Fruit fly (Drosophila melanogaster) whole organism, embryonic: Measurements from ENCODE around the gene UBL3.

Experiments
- Atf3 ChIP-seq: fragments of 200-800 bp; sonication (Bioruptor generic); optimal IDR thresholded peaks from 3 replicates; lab custom pipeline; 2016; ENCODE audit warnings: missing biosample characterization, missing genetic modification characterization
- Atf6 ChIP-seq: fragments of 200-800 bp; sonication (Bioruptor generic); IDR thresholded peaks from 2 replicates; pipeline ENCODE4 v1.3.6; 2022; ENCODE audit warnings: missing biosample characterization, missing genetic modification characterization
- B-H2 ChIP-seq: fragments of 200-800 bp; sonication (Bioruptor generic); optimal IDR thresholded peaks from 2 replicates; lab custom pipeline; 2018; ENCODE audit warnings: missing biosample characterization, mild to moderate bottlenecking, missing genetic modification characterization
- BEAF-32 ChIP-seq: fragments of 200-800 bp; sonication (Bioruptor generic); optimal IDR thresholded peaks from 3 replicates; lab custom pipeline; 2017; ENCODE audit warnings: missing biosample characterization, missing genetic modification characterization, mild to moderate bottlenecking, moderate library complexity, missing genetic modification reagents
- CG11696 ChIP-seq: fragments of 200-800 bp; sonication (Bioruptor generic); IDR thresholded peaks from 2 replicates; pipeline ENCODE4 v1.3.6; 2022; ENCODE audit warnings: missing biosample characterization, missing genetic modification characterization
- CG12219 ChIP-seq: fragments of 200-800 bp; sonication (Bioruptor generic); optimal IDR thresholded peaks from 3 replicates; lab custom pipeline; 2018; ENCODE audit warnings: missing biosample characterization, mild to moderate bottlenecking, missing genetic modification characterization
- CG1233 ChIP-seq: fragments of 200-800 bp; sonication (Bioruptor generic); optimal IDR thresholded peaks from 4 replicates; lab custom pipeline; 2018; ENCODE audit warnings: missing biosample characterization, mild to moderate bottlenecking, missing genetic modification characterization
- CG14441 ChIP-seq: fragments of 200-800 bp; sonication (Bioruptor generic); IDR thresholded peaks from 2 replicates; pipeline ENCODE4 v1.3.6; 2022; ENCODE audit warnings: missing biosample characterization, missing genetic modification characterization
- CG14860 ChIP-seq: fragments of 200-800 bp; sonication (Bioruptor generic); IDR thresholded peaks from 3 replicates; pipeline ENCODE4 v1.3.6; 2022; ENCODE audit warnings: missing biosample characterization, missing genetic modification characterization; ENCODE audit not compliant: partially characterized antibody
- CG16779 ChIP-seq: fragments of 200-800 bp; sonication (Bioruptor generic); IDR thresholded peaks from 2 replicates; pipeline ENCODE4 v1.3.6; 2022; ENCODE audit warnings: missing biosample characterization, missing genetic modification characterization
- CG2116 ChIP-seq: fragments of 200-800 bp; sonication (Bioruptor generic); optimal IDR thresholded peaks from 3 replicates; lab custom pipeline; 2018; ENCODE audit warnings: missing biosample characterization, mild to moderate bottlenecking, missing genetic modification characterization
- CG33557 ChIP-seq: fragments of 200-800 bp; sonication (Bioruptor generic); optimal IDR thresholded peaks from 2 replicates; lab custom pipeline; 2019; ENCODE audit warnings: missing biosample characterization, mild to moderate bottlenecking, missing genetic modification characterization, moderate library complexity
- CG34376 ChIP-seq: fragments of 200-800 bp; sonication (Bioruptor generic); optimal IDR thresholded peaks from 2 replicates; lab custom pipeline; 2018; ENCODE audit warnings: missing biosample characterization, mild to moderate bottlenecking, missing genetic modification characterization
- CG4360 ChIP-seq: fragments of 200-800 bp; sonication (Bioruptor generic); IDR thresholded peaks from 2 replicates; pipeline ENCODE4 v1.3.6; 2022; ENCODE audit warnings: missing biosample characterization, missing genetic modification characterization
- CG4707 ChIP-seq: fragments of 200-800 bp; sonication (Bioruptor generic); optimal IDR thresholded peaks from 2 replicates; lab custom pipeline; 2018; ENCODE audit warnings: missing biosample characterization, mild to moderate bottlenecking, missing genetic modification characterization, moderate library complexity
- CG6175 ChIP-seq: fragments of 200-800 bp; sonication (Bioruptor generic); IDR thresholded peaks from 3 replicates; pipeline ENCODE4 v1.3.6; 2022; ENCODE audit warnings: missing biosample characterization, missing genetic modification characterization
- CG7839 ChIP-seq: fragments of 200-800 bp; sonication (Bioruptor generic); optimal IDR thresholded peaks from 3 replicates; lab custom pipeline; 2018; ENCODE audit warnings: missing biosample characterization, mild to moderate bottlenecking, missing genetic modification characterization, moderate library complexity
- CG9609 ChIP-seq: fragments of 200-800 bp; sonication (Bioruptor generic); optimal IDR thresholded peaks from 3 replicates; lab custom pipeline; 2016; ENCODE audit warnings: missing biosample characterization, missing genetic modification characterization
- Chrac-16 ChIP-seq: fragments of 200-800 bp; sonication (Bioruptor generic); optimal IDR thresholded peaks from 3 replicates; lab custom pipeline; 2016; ENCODE audit warnings: missing biosample characterization, missing genetic modification characterization
- Dfd ChIP-seq, 2 experiments: fragments of >200 bp; optimal IDR thresholded peaks; 2 replicates each; lab custom pipeline; 2017; ENCODE audit warnings: missing biosample characterization in 2 of 2, missing genetic modification characterization in 2 of 2
- Dip2 ChIP-seq: fragments of 200-800 bp; sonication (Bioruptor generic); IDR thresholded peaks from 2 replicates; pipeline ENCODE4 v1.3.6; 2022; ENCODE audit warnings: missing biosample characterization, missing genetic modification characterization
- Dref ChIP-seq: fragments of 200-800 bp; sonication (Bioruptor generic); IDR thresholded peaks from 2 replicates; pipeline ENCODE4 v1.3.6; 2022; ENCODE audit warnings: missing biosample characterization, missing genetic modification characterization
- Elba2 ChIP-seq: fragments of 200-800 bp; sonication (Bioruptor generic); optimal IDR thresholded peaks from 3 replicates; lab custom pipeline; 2016; ENCODE audit warnings: missing biosample characterization, missing genetic modification characterization
- Fer2 ChIP-seq: fragments of 200-800 bp; sonication (Bioruptor generic); optimal IDR thresholded peaks from 2 replicates; lab custom pipeline; 2018; ENCODE audit warnings: missing biosample characterization, mild to moderate bottlenecking, missing genetic modification characterization, moderate library complexity
- Hsf ChIP-seq: fragments of 200-800 bp; sonication (Bioruptor generic); optimal IDR thresholded peaks from 3 replicates; lab custom pipeline; 2016; ENCODE audit warnings: missing biosample characterization, missing genetic modification characterization
- Lim3 ChIP-seq: fragments of 200-800 bp; sonication (Bioruptor generic); IDR thresholded peaks from 2 replicates; pipeline ENCODE4 v1.3.6; 2022; ENCODE audit warnings: missing biosample characterization, missing genetic modification characterization
- Max ChIP-seq: fragments of 200-800 bp; sonication (Bioruptor generic); optimal IDR thresholded peaks from 2 replicates; lab custom pipeline; 2016; ENCODE audit warnings: missing biosample characterization, mild to moderate bottlenecking, missing genetic modification characterization
- NK7.1 ChIP-seq: fragments of 200-800 bp; sonication (Bioruptor generic); optimal IDR thresholded peaks from 3 replicates; lab custom pipeline; 2016; ENCODE audit warnings: missing biosample characterization, missing genetic modification characterization
- Xbp1 ChIP-seq: fragments of 200-800 bp; sonication (Bioruptor generic); optimal IDR thresholded peaks from 3 replicates; lab custom pipeline; 2016; ENCODE audit warnings: missing biosample characterization, mild to moderate bottlenecking, missing genetic modification characterization
- aop ChIP-seq: fragments of 200-800 bp; sonication (Bioruptor generic); IDR thresholded peaks from 2 replicates; pipeline ENCODE4 v1.3.6; 2022; ENCODE audit warnings: missing biosample characterization, missing genetic modification characterization
- btn ChIP-seq: fragments of 200-800 bp; sonication (Bioruptor generic); optimal IDR thresholded peaks from 2 replicates; lab custom pipeline; 2016; ENCODE audit warnings: missing biosample characterization, missing genetic modification characterization
- cas ChIP-seq: fragments of 200-800 bp; sonication (Bioruptor generic); IDR thresholded peaks from 2 replicates; pipeline ENCODE4 v1.3.6; 2022; ENCODE audit warnings: missing biosample characterization, missing genetic modification characterization
- danr ChIP-seq: fragments of 200-800 bp; sonication (Bioruptor generic); IDR thresholded peaks from 2 replicates; pipeline ENCODE4 v1.3.6; 2022; ENCODE audit warnings: missing biosample characterization, missing genetic modification characterization
- dimm ChIP-seq: fragments of 200-800 bp; sonication (Bioruptor generic); IDR thresholded peaks from 2 replicates; pipeline ENCODE4 v1.3.6; 2022; ENCODE audit warnings: missing biosample characterization, missing genetic modification characterization
- dmrt11E ChIP-seq: fragments of 200-800 bp; sonication (Bioruptor generic); optimal IDR thresholded peaks from 3 replicates; lab custom pipeline; 2018; ENCODE audit warnings: missing biosample characterization, mild to moderate bottlenecking, missing genetic modification characterization, moderate library complexity
- dmrt99B ChIP-seq: fragments of 200-800 bp; sonication (Bioruptor generic); optimal IDR thresholded peaks from 2 replicates; lab custom pipeline; 2018; ENCODE audit warnings: missing biosample characterization, mild to moderate bottlenecking, missing genetic modification characterization, moderate library complexity
- en ChIP-seq: fragments of 200-800 bp; sonication (Bioruptor generic); optimal IDR thresholded peaks from 2 replicates; lab custom pipeline; 2016; ENCODE audit warnings: missing biosample characterization, missing genetic modification characterization
- ewg ChIP-seq: fragments of 200-800 bp; sonication (Bioruptor generic); optimal IDR thresholded peaks from 3 replicates; lab custom pipeline; 2017; ENCODE audit warnings: mild to moderate bottlenecking, missing biosample characterization, missing genetic modification reagents, missing genetic modification characterization
- gfzf ChIP-seq: fragments of 200-800 bp; sonication (Bioruptor generic); optimal IDR thresholded peaks from 2 replicates; lab custom pipeline; 2016; ENCODE audit warnings: missing biosample characterization, mild to moderate bottlenecking, missing genetic modification characterization, moderate library complexity
- pan ChIP-seq, 4 experiments: fragments of >200 bp in 3 of 4; fragments of 200-800 bp in 1 of 4; sonication (Bioruptor generic) in 1 of 4; optimal IDR thresholded peaks in 3 of 4; IDR thresholded peaks in 1 of 4; 2 replicates each; pipeline versions ENCODE4 v1.3.6 to Lab custom; 2017 to 2022; ENCODE audit warnings: missing biosample characterization in 2 of 4, missing genetic modification characterization in 2 of 4, mixed read lengths in 1 of 4
- pzg ChIP-seq: fragments of 200-800 bp; sonication (Bioruptor generic); optimal IDR thresholded peaks from 3 replicates; lab custom pipeline; 2018; ENCODE audit warnings: missing biosample characterization, mild to moderate bottlenecking, missing genetic modification characterization, moderate library complexity
- repo ChIP-seq: fragments of 200-800 bp; sonication (Bioruptor generic); optimal IDR thresholded peaks from 2 replicates; lab custom pipeline; 2016; ENCODE audit warnings: missing biosample characterization, missing genetic modification characterization
- sc ChIP-seq, 3 experiments: fragments of >200 bp in 2 of 3; fragments of 200-800 bp in 1 of 3; sonication (Bioruptor generic) in 1 of 3; optimal IDR thresholded peaks; 2 replicates in 2 of 3; 3 replicates in 1 of 3; lab custom pipeline; 2017; ENCODE audit warnings: mild to moderate bottlenecking in 1 of 3, missing biosample characterization in 1 of 3, missing genetic modification characterization in 1 of 3, missing genetic modification reagents in 1 of 3
- seq ChIP-seq: fragments of 200-800 bp; sonication (Bioruptor generic); IDR thresholded peaks from 2 replicates; pipeline ENCODE4 v1.3.6; 2022; ENCODE audit warnings: missing biosample characterization, missing genetic modification characterization
- sug ChIP-seq: fragments of 200-800 bp; optimal IDR thresholded peaks from 2 replicates; lab custom pipeline; 2019; ENCODE audit warnings: missing biosample characterization, mild to moderate bottlenecking, missing genetic modification characterization, moderate library complexity
- tup ChIP-seq: fragments of 200-800 bp; sonication (Bioruptor generic); optimal IDR thresholded peaks from 2 replicates; lab custom pipeline; 2016; ENCODE audit warnings: missing biosample characterization, mild to moderate bottlenecking, missing genetic modification characterization, moderate library complexity
- twi ChIP-seq: fragments of 200-800 bp; optimal IDR thresholded peaks from 2 replicates; lab custom pipeline; 2019; ENCODE audit warnings: missing biosample characterization, mild to moderate bottlenecking, missing genetic modification characterization, moderate library complexity
- vvl ChIP-seq: fragments of 200-800 bp; sonication (Bioruptor generic); IDR thresholded peaks from 2 replicates; pipeline ENCODE4 v1.3.6; 2022; ENCODE audit warnings: missing biosample characterization, missing genetic modification characterization
- z ChIP-seq: fragments of 200-800 bp; sonication (Bioruptor generic); IDR thresholded peaks from 3 replicates; pipeline ENCODE4 v1.3.6; 2022; ENCODE audit warnings: missing biosample characterization, missing genetic modification characterization
- zfh2 ChIP-seq: fragments of 200-800 bp; sonication (Bioruptor generic); optimal IDR thresholded peaks from 2 replicates; lab custom pipeline; 2016; ENCODE audit warnings: missing biosample characterization, missing genetic modification characterization

UBL3 gene

DNA sequence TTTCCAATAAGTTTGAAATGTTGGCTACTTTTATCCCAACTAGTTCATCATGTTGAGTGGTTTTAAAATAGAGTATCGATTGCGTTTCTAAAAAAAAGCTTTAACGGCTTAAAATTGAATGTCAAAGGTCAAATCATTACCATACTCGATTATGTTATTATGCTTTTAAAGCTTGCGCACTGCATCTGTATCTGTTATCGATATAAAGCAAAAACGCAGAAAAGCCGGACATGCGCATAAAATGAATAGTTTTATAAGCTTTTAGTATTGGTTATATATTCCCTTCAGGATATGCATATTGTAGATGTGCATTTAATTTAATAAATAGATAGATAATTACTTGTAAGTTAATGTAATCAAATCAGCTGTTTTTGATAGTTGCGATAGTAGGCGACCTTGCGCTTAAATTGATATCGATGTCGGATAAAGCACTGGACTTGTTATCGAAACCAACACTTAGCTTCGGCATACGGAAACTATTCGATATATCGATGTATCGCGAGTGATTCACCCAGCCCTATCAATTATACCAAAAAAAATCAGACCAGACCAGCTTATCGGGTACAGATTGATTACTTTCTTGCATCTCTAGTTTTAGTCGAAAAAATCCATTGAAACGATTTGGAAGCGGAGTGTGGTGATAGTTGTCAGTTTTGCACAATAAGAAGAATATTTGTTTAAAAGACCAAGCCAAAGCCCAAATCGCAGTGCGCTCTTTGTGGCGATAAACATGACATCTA is 38.8 kb upstream of the UBL3 start, which contains the start of gene shi (continued):
- no peak for TF ChIP-seq pan (optimal IDR thresholded peaks at IDR 0.05; lab: Kevin White, UChicago)
- TF ChIP-seq pan (GFP tag; optimal IDR thresholded peaks at IDR 0.05 in 1 of 2, IDR thresholded peaks at IDR 0.05 in 1 of 2), result no peak
- TF ChIP-seq danr (GFP tag; lab: Robert Waterston, UW), result no peak
- no peak for TF ChIP-seq CG7839
- TF ChIP-seq Dip2 (GFP tag; lab: Robert Waterston, UW), result no peak
- no peak for TF ChIP-seq Hsf (GFP tag; lab: Kevin White, UChicago)
- TF ChIP-seq Chrac-16 (GFP tag; lab: Kevin White, UChicago), result no peak
- peak; percentile 98 for TF ChIP-seq BEAF-32 (GFP tag; lab: Kevin White, UChicago)
- peak; percentile 96 for TF ChIP-seq Dref (GFP tag; lab: Robert Waterston, UW)
- peak; percentile 97 for TF ChIP-seq ewg (GFP tag; lab: Kevin White, UChicago)
- TF ChIP-seq CG12219 (GFP tag; lab: Kevin White, UChicago), result no peak
- no peak for TF ChIP-seq CG16779 (GFP tag; lab: Robert Waterston, UW)
- no peak for TF ChIP-seq Atf6
- TF ChIP-seq CG9609 (GFP tag; lab: Kevin White, UChicago), result no peak
- TF ChIP-seq dmrt99B (tag; lab: Kevin White, UChicago), result no peak
- no peak for TF ChIP-seq CG1233 (GFP tag; lab: Kevin White, UChicago)
- TF ChIP-seq en (GFP tag; lab: Kevin White, UChicago), result no peak
- TF ChIP-seq aop (GFP tag; lab: Robert Waterston, UW), result no peak
- TF ChIP-seq cas (GFP tag; lab: Robert Waterston, UW), result no peak
- TF ChIP-seq dimm (GFP tag; lab: Robert Waterston, UW), result no peak
- no peak for TF ChIP-seq btn (GFP tag; lab: Kevin White, UChicago)
- TF ChIP-seq zfh2 (GFP tag; lab: Kevin White, UChicago), result peak; percentile 13
- TF ChIP-seq sug, result peak; percentile 46
- TF ChIP-seq z (GFP tag; lab: Robert Waterston, UW), result no peak
- TF ChIP-seq twi (tag; lab: Kevin White, UChicago), result no peak
- TF ChIP-seq CG4360 (GFP tag; lab: Robert Waterston, UW), result no peak
- TF ChIP-seq seq, result no peak
- TF ChIP-seq CG6175 (GFP tag; lab: Robert Waterston, UW), result no peak
- TF ChIP-seq Xbp1 (GFP tag; lab: Kevin White, UChicago), result no peak
- TF ChIP-seq CG34376 (GFP tag; lab: Kevin White, UChicago), result peak; percentile 80
- TF ChIP-seq CG33557, result no peak
- TF ChIP-seq gfzf, result peak; percentile 53
- TF ChIP-seq repo (GFP tag; lab: Kevin White, UChicago), result no peak
- no peak for TF ChIP-seq CG11696
- TF ChIP-seq Dfd (GFP tag; optimal IDR thresholded peaks at IDR 0.05; lab: Kevin White, UChicago), result no peak
- peak; percentile 63 for TF ChIP-seq B-H2 (GFP tag; lab: Kevin White, UChicago)
- TF ChIP-seq pzg (GFP tag; lab: Kevin White, UChicago), result peak; percentile 94
- peak; percentile 89 for TF ChIP-seq CG2116
- TF ChIP-seq CG14860, result peak; percentile 97
- no peak for TF ChIP-seq CG4707
- TF ChIP-seq Max, result no peak
- no peak for TF ChIP-seq Fer2 (tag; lab: Kevin White, UChicago)
- TF ChIP-seq NK7.1 (GFP tag; lab: Kevin White, UChicago), result no peak
- no peak for TF ChIP-seq sc (optimal IDR thresholded peaks at IDR 0.05; lab: Kevin White, UChicago)
- no peak for TF ChIP-seq sc (GFP tag; optimal IDR thresholded peaks at IDR 0.05; lab: Kevin White, UChicago)
- no peak for TF ChIP-seq Lim3 (GFP tag; lab: Robert Waterston, UW)
- peak; percentile 85; the same call in 1 of the 2 replicates for TF ChIP-seq vvl
- TF ChIP-seq tup (GFP tag; lab: Kevin White, UChicago), result no peak
- no peak for TF ChIP-seq Atf3 (GFP tag; lab: Kevin White, UChicago)
- peak; percentile 65 for TF ChIP-seq Elba2 (GFP tag; lab: Kevin White, UChicago)
- TF ChIP-seq dmrt11E (tag; lab: Kevin White, UChicago), result no peak
- TF ChIP-seq CG14441 (GFP tag; lab: Robert Waterston, UW), result no peak
